Worm (Caenorhabditis elegans): Measurements from ENCODE around the gene ZK637.14.

DNA sequence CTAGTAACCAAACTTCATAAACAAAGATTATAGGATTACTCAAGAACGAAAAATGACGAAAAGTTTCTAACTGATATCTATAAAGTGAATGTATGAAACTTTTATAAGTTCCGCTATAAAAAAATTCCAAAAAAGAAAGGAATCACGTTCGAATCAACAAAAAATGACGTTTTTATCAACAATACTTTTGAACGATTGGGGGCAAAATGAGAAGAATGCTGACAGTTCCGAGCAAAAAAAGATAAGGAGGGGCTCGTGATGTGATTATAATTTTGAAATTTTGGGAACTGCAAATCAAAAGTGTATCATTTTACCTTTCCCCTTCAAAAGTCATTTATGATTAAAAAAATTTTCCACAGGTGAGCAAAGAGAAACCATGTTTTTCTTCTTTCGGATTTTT, 10.0 kb downstream of the ZK637.14 start:
- TF ChIP-seq ztf-11 (tag; optimal IDR thresholded peaks at IDR 0.05) (no peak), nhr-11 (tag; optimal IDR thresholded peaks at IDR 0.05) (no peak), ZK546.5 (tag; optimal IDR thresholded peaks at IDR 0.05) (no peak), nhr-25 (tag; optimal IDR thresholded peaks at IDR 0.05) (no peak), zag-1 (tag; optimal IDR thresholded peaks at IDR 0.05) (no peak), lin-13 (GFP tag; optimal IDR thresholded peaks at IDR 0.05) (no peak), blmp-1 (tag; optimal IDR thresholded peaks at IDR 0.05; ENCODE audit: insufficient read depth) (no peak), unc-62 (GFP tag; optimal IDR thresholded peaks at IDR 0.05) (no peak), ama-1 (optimal IDR thresholded peaks at IDR 0.05) (no peak), ztf-4 (tag; optimal IDR thresholded peaks at IDR 0.05) (no peak), aly-2 (tag; optimal IDR thresholded peaks at IDR 0.05) (no peak), lin-11 (tag; optimal IDR thresholded peaks at IDR 0.05) (no peak)

All from whole organism, L2 larva.